Worm (Caenorhabditis elegans) whole organism, L3 larva: ENCODE measurements around the gene R07E4.3.

Source experiments
- R02D3.7 ChIP-seq: fragments of 150-350 bp; optimal IDR thresholded peaks from 2 replicates; lab custom pipeline; 2014; ENCODE audit warnings: missing biosample characterization, missing genetic modification characterization
- aly-2 ChIP-seq: fragments of 150-350 bp; optimal IDR thresholded peaks from 2 replicates; lab custom pipeline; 2014; ENCODE audit warnings: missing biosample characterization, missing genetic modification characterization
- ama-1 ChIP-seq: fragments of 150-350 bp; optimal IDR thresholded peaks from 2 replicates; lab custom pipeline; 2018
- ceh-16 ChIP-seq: sonication (generic microtip); optimal IDR thresholded peaks from 2 replicates; lab custom pipeline; 2017; ENCODE audit warnings: missing biosample characterization, missing genetic modification characterization
- egl-27 ChIP-seq: sonication (generic microtip); optimal IDR thresholded peaks from 4 replicates; lab custom pipeline; 2017; ENCODE audit warnings: missing biosample characterization, missing genetic modification reagents, missing genetic modification characterization
- egl-5 ChIP-seq: fragments of 150-350 bp; optimal IDR thresholded peaks from 2 replicates; lab custom pipeline; 2017; ENCODE audit warnings: missing biosample characterization, missing genetic modification reagents, missing genetic modification characterization, inconsistent platforms
- elt-1 ChIP-seq: fragments of 150-350 bp; optimal IDR thresholded peaks from 2 replicates; lab custom pipeline; 2014; ENCODE audit warnings: missing biosample characterization, missing genetic modification characterization
- elt-2 ChIP-seq: sonication (generic microtip); optimal IDR thresholded peaks from 2 replicates; lab custom pipeline; 2016; ENCODE audit warnings: missing genetic modification reagents, mild to moderate bottlenecking, missing genetic modification characterization, missing compliant biosample characterization
- elt-3 ChIP-seq, 3 experiments: fragments of 150-350 bp in 1 of 3; sonication (generic microtip) in 2 of 3; optimal IDR thresholded peaks; 2 replicates in 2 of 3; 4 replicates in 1 of 3; lab custom pipeline; 2014 to 2017; ENCODE audit warnings: missing biosample characterization in 3 of 3, missing genetic modification characterization in 3 of 3
- fkh-10 ChIP-seq: sonication (generic microtip); optimal IDR thresholded peaks from 2 replicates; lab custom pipeline; 2017; ENCODE audit warnings: missing biosample characterization, missing genetic modification reagents, missing genetic modification characterization
- hmg-11 ChIP-seq: sonication (generic microtip); optimal IDR thresholded peaks from 2 replicates; lab custom pipeline; 2016; ENCODE audit warnings: missing genetic modification characterization, missing compliant biosample characterization
- jun-1 ChIP-seq: fragments of 150-350 bp; optimal IDR thresholded peaks from 2 replicates; lab custom pipeline; 2014; ENCODE audit warnings: missing biosample characterization, missing genetic modification reagents, missing genetic modification characterization
- lin-15B ChIP-seq: fragments of 150-350 bp; optimal IDR thresholded peaks from 2 replicates; lab custom pipeline; 2014; ENCODE audit warnings: missing biosample characterization, missing genetic modification characterization
- lin-39 ChIP-seq: fragments of 150-350 bp; optimal IDR thresholded peaks from 2 replicates; lab custom pipeline; 2018; ENCODE audit warnings: missing biosample characterization, missing genetic modification reagents, missing genetic modification characterization
- lsy-12 ChIP-seq: sonication (generic microtip); optimal IDR thresholded peaks from 2 replicates; lab custom pipeline; 2016; ENCODE audit warnings: mild to moderate bottlenecking, missing genetic modification characterization, missing compliant biosample characterization
- mml-1 ChIP-seq: fragments of 150-350 bp; sonication (generic microtip); optimal IDR thresholded peaks from 3 replicates; lab custom pipeline; 2014; ENCODE audit warnings: missing biosample characterization, missing genetic modification characterization
- nhr-11 ChIP-seq: fragments of 150-350 bp; optimal IDR thresholded peaks from 2 replicates; lab custom pipeline; 2014; ENCODE audit warnings: missing biosample characterization, missing genetic modification characterization
- nhr-12 ChIP-seq: fragments of 150-350 bp; optimal IDR thresholded peaks from 2 replicates; lab custom pipeline; 2014; ENCODE audit warnings: missing biosample characterization, missing genetic modification characterization
- nhr-23 ChIP-seq: fragments of 150-350 bp; optimal IDR thresholded peaks from 2 replicates; lab custom pipeline; 2014; ENCODE audit warnings: missing biosample characterization, missing genetic modification reagents, missing genetic modification characterization
- nhr-237 ChIP-seq: fragments of 150-350 bp; optimal IDR thresholded peaks from 2 replicates; lab custom pipeline; 2014; ENCODE audit warnings: missing biosample characterization, missing genetic modification characterization
- nhr-43 ChIP-seq: sonication (generic microtip); optimal IDR thresholded peaks from 2 replicates; lab custom pipeline; 2016; ENCODE audit warnings: mild to moderate bottlenecking, missing genetic modification characterization, missing compliant biosample characterization; ENCODE audit not compliant: poor library complexity, severe bottlenecking
- nhr-67 ChIP-seq: fragments of 150-350 bp; optimal IDR thresholded peaks from 2 replicates; lab custom pipeline; 2014; ENCODE audit warnings: missing biosample characterization, missing genetic modification characterization
- nhr-76 ChIP-seq: fragments of 150-350 bp; sonication (generic microtip); optimal IDR thresholded peaks from 5 replicates; lab custom pipeline; 2014; ENCODE audit warnings: missing biosample characterization, missing genetic modification characterization
- nhr-77 ChIP-seq: fragments of 150-350 bp; optimal IDR thresholded peaks from 2 replicates; lab custom pipeline; 2014; ENCODE audit warnings: missing biosample characterization, missing genetic modification characterization
- pha-4 ChIP-seq: fragments of 150-350 bp; optimal IDR thresholded peaks from 2 replicates; lab custom pipeline; 2014; ENCODE audit warnings: missing biosample characterization, missing genetic modification reagents, missing genetic modification characterization
- pqm-1 ChIP-seq: fragments of 150-350 bp; optimal IDR thresholded peaks from 2 replicates; lab custom pipeline; 2017; ENCODE audit warnings: missing biosample characterization, missing genetic modification characterization, inconsistent platforms
- skn-1 ChIP-seq: fragments of 150-350 bp; optimal IDR thresholded peaks from 2 replicates; lab custom pipeline; 2014; ENCODE audit warnings: missing biosample characterization, missing genetic modification characterization
- tbx-2 ChIP-seq: sonication (generic microtip); optimal IDR thresholded peaks from 2 replicates; lab custom pipeline; 2016; ENCODE audit warnings: mild to moderate bottlenecking, missing genetic modification characterization, missing compliant biosample characterization
- unc-39 ChIP-seq: sonication (generic microtip); optimal IDR thresholded peaks from 4 replicates; lab custom pipeline; 2017; ENCODE audit warnings: missing biosample characterization, missing genetic modification characterization
- unc-62 ChIP-seq: fragments of 150-350 bp; sonication (generic microtip); optimal IDR thresholded peaks from 4 replicates; lab custom pipeline; 2014; ENCODE audit warnings: missing biosample characterization, missing genetic modification reagents, missing genetic modification characterization
- zag-1 ChIP-seq: fragments of 150-350 bp; optimal IDR thresholded peaks from 2 replicates; lab custom pipeline; 2014; ENCODE audit warnings: missing biosample characterization, missing genetic modification characterization
- ztf-11 ChIP-seq: fragments of 150-350 bp; optimal IDR thresholded peaks from 2 replicates; lab custom pipeline; 2014; ENCODE audit warnings: missing biosample characterization, missing genetic modification characterization
- ztf-4 ChIP-seq: fragments of 150-350 bp; optimal IDR thresholded peaks from 2 replicates; lab custom pipeline; 2014; ENCODE audit warnings: missing biosample characterization, missing genetic modification characterization

Gene R07E4.3

ce11 chrX:5948769-5949168 lies 4.5 kb upstream of the R07E4.3 start, which contains the start of gene mig-23:
Gene mig-23 (minus strand): TSS chrX:5948869.
- no peak for TF ChIP-seq nhr-11 (tag; lab: Kevin White, UChicago)

DNA sequence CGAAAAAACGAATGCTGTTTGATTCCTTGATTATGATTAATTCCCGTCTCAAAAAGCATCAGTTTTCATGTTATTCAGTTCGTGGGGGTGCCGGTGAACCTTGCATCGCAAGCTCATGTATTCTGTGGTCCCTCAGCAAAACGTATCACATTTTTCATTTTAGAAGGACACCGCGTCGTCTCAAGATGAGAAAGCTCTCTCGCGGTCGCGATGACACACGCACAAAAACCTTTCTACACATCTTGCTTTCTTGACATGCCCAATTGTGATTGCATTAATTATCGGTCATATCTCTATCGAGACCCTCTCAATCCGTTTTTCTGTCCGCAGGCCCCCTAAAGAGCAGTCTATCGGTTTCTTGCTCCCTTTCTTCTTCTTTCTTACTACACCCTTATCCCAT lies 2.9 kb downstream of the R07E4.3 start:
- TF ChIP-seq ztf-4 (tag; lab: Kevin White, UChicago) (no peak), nhr-237 (no peak), hmg-11 (tag; lab: Kevin White, UChicago) (no peak), mml-1 (no peak), lin-39 (tag; lab: Kevin White, UChicago) (no peak), tbx-2 (tag; lab: Kevin White, UChicago) (no peak), elt-3 (tag; optimal IDR thresholded peaks at IDR 0.05; lab: Kevin White, UChicago) (no peak), R02D3.7 (tag; lab: Kevin White, UChicago) (no peak), unc-62 (no peak), unc-39 (tag; lab: Kevin White, UChicago) (no peak), ama-1 (lab: Kevin White, UChicago) (no peak), nhr-11 (tag; lab: Kevin White, UChicago) (no peak), egl-27 (tag; lab: Kevin White, UChicago) (no peak), aly-2 (tag; lab: Kevin White, UChicago) (no peak), nhr-76 (tag; lab: Kevin White, UChicago) (no peak), pha-4 (tag; lab: Kevin White, UChicago) (no peak), skn-1 (tag; lab: Kevin White, UChicago) (no peak), jun-1 (tag; lab: Kevin White, UChicago) (no peak), elt-2 (tag; lab: Kevin White, UChicago) (no peak), nhr-77 (tag; lab: Kevin White, UChicago) (no peak)

DNA sequence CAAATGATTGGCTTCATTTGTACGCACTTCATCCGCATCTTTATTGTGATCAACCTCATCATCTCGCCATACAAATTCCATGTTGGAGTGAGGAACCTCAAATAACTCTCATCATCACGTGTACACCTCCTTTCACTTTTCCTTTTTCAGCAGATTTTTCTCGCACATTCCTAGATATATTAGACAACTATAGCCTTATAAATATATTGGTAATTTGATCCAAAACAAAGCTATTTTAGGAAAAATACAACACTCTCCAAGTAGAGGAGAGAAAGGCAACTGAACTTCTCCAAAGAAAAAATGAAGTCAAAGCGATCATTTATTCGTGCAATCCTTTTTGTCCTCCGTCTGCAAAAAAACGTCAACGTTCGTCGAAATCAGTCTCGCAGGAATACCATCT lies 5.6 kb downstream of the R07E4.3 start, which contains the start of gene R07E4.1:
Gene R07E4.1 (plus strand): TSS at position 301 of the 400 bp plus-strand sequence.
- TF ChIP-seq elt-1 (tag; lab: Kevin White, UChicago) (no peak), nhr-23 (tag; lab: Kevin White, UChicago) (no peak), lin-39 (tag; lab: Kevin White, UChicago) (no peak), nhr-12 (no peak), egl-5 (no peak), ceh-16 (tag; lab: Kevin White, UChicago) (no peak), pha-4 (tag; lab: Kevin White, UChicago) (no peak), unc-39 (tag; lab: Kevin White, UChicago) (no peak), fkh-10 (GFP tag; lab: Kevin White, UChicago) (no peak), nhr-67 (tag; lab: Kevin White, UChicago) (no peak), nhr-43 (tag; lab: Kevin White, UChicago) (no peak)

ce11 chrX:5960872-5961271 lies 7.6 kb downstream of the R07E4.3 start:
- TF ChIP-seq pqm-1 (tag; lab: Kevin White, UChicago), result no peak
- TF ChIP-seq lin-15B (tag; lab: Kevin White, UChicago), result no peak
- TF ChIP-seq ztf-11 (tag; lab: Kevin White, UChicago), result no peak
- TF ChIP-seq nhr-77 (tag; lab: Kevin White, UChicago), result no peak

DNA sequence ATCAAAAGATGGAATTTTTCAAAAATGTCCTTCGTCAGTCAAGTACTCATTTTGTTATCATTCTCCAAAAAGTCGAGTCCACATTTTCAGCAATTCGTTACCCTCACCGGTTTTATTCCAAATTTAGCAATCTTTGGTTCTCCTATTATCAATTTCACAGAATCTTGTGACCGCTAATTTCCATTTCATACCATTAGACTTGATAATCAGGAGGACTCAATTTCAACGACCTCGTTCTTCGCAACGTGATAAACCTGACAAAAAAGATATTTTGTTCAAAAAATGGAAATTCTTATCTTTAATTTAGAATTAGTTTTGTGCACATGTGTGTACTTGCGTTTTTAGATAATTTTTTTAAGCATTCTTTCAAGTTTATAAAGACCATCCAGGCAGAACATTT lies 9.3 kb downstream of the R07E4.3 start:
- TF ChIP-seq jun-1 (tag; lab: Kevin White, UChicago), result peak; percentile 43
- TF ChIP-seq pha-4 (tag; lab: Kevin White, UChicago), result peak; percentile 22
- TF ChIP-seq aly-2 (tag; lab: Kevin White, UChicago), result no peak
- no peak for TF ChIP-seq lin-15B (tag; lab: Kevin White, UChicago)
- no peak for TF ChIP-seq zag-1 (tag; lab: Kevin White, UChicago)
- no peak for TF ChIP-seq lin-39 (tag; lab: Kevin White, UChicago)
- no peak for TF ChIP-seq R02D3.7 (tag; lab: Kevin White, UChicago)
- no peak for TF ChIP-seq ztf-4 (tag; lab: Kevin White, UChicago)
- no peak for TF ChIP-seq lsy-12 (tag; lab: Kevin White, UChicago)
- no peak for TF ChIP-seq ztf-11 (tag; lab: Kevin White, UChicago)
- peak; percentile 91 for TF ChIP-seq elt-2 (tag; lab: Kevin White, UChicago)
- TF ChIP-seq, all 47 proteins: peak for 3
